Worm (Caenorhabditis elegans) whole organism, L4 larva: Measurements from ENCODE around the gene egas-2.

ENCODE experiments used
- F26F4.8 ChIP-seq: fragments of 200-800 bp; sonication (Bioruptor generic); conservative IDR thresholded peaks from 2 replicates; pipeline ENCODE4 v1.3.6; 2022; ENCODE audit warnings: missing genetic modification characterization, missing compliant biosample characterization
- R02D3.7 ChIP-seq: fragments of 150-350 bp; sonication (generic microtip); optimal IDR thresholded peaks from 3 replicates; lab custom pipeline; 2014; ENCODE audit warnings: missing biosample characterization, missing genetic modification characterization
- Y48G9A.11 ChIP-seq: fragments of 200-800 bp; sonication (Bioruptor generic); IDR thresholded peaks from 2 replicates; pipeline ENCODE4 v1.3.6; 2022; ENCODE audit warnings: missing genetic modification reagents, missing genetic modification characterization, missing compliant biosample characterization
- Y5F2A.4 ChIP-seq: fragments of 200-800 bp; sonication (Bioruptor generic); optimal IDR thresholded peaks from 2 replicates; lab custom pipeline; 2018; ENCODE audit warnings: mild to moderate bottlenecking, missing genetic modification characterization, missing compliant biosample characterization
- ZK546.5 ChIP-seq, 2 experiments: sonication (generic microtip); optimal IDR thresholded peaks; 2 replicates each; lab custom pipeline; 2017; ENCODE audit warnings: missing biosample characterization in 2 of 2, missing genetic modification characterization in 2 of 2
- aha-1 ChIP-seq: fragments of 150-350 bp; peaks from one replicate; lab custom pipeline; 2014; ENCODE audit warnings: missing biosample characterization, missing genetic modification characterization
- arid-1 ChIP-seq: fragments of 200-800 bp; sonication (Bioruptor generic); conservative IDR thresholded peaks from 2 replicates; pipeline ENCODE4 v1.3.6; 2022; ENCODE audit warnings: missing genetic modification reagents, missing genetic modification characterization, missing compliant biosample characterization
- attf-4 ChIP-seq: sonication (generic microtip); optimal IDR thresholded peaks from 3 replicates; lab custom pipeline; 2017; ENCODE audit warnings: missing biosample characterization, missing genetic modification characterization
- ceh-32 ChIP-seq: sonication (generic microtip); optimal IDR thresholded peaks from 2 replicates; lab custom pipeline; 2016; ENCODE audit warnings: mild to moderate bottlenecking, missing genetic modification characterization, missing compliant biosample characterization; ENCODE audit not compliant: poor library complexity
- ceh-44 ChIP-seq: fragments of 200-800 bp; sonication (Bioruptor generic); IDR thresholded peaks from 2 replicates; pipeline ENCODE4 v1.3.6; 2022; ENCODE audit warnings: missing genetic modification reagents, missing genetic modification characterization, missing compliant biosample characterization
- ces-1 ChIP-seq: fragments of 150-350 bp; sonication (generic microtip); optimal IDR thresholded peaks from 4 replicates; lab custom pipeline; 2014; ENCODE audit warnings: missing biosample characterization, missing genetic modification reagents, missing genetic modification characterization
- daf-12 ChIP-seq: fragments of 150-350 bp; optimal IDR thresholded peaks from 2 replicates; lab custom pipeline; 2014; ENCODE audit warnings: missing biosample characterization, missing genetic modification reagents, missing genetic modification characterization
- daf-16 ChIP-seq, 3 experiments: sonication (generic microtip); optimal IDR thresholded peaks; 2 replicates each; lab custom pipeline; 2016 to 2017; ENCODE audit warnings: missing genetic modification characterization in 3 of 3, missing genetic modification reagents in 3 of 3, mild to moderate bottlenecking in 2 of 3, missing compliant biosample characterization in 2 of 3, missing biosample characterization in 1 of 3, moderate library complexity in 1 of 3
- daf-8 ChIP-seq: fragments of 200-800 bp; sonication (Bioruptor generic); IDR thresholded peaks from 2 replicates; pipeline ENCODE4 v1.3.6; 2022; ENCODE audit warnings: missing genetic modification characterization, missing compliant biosample characterization
- dmd-6 ChIP-seq: fragments of 200-800 bp; sonication (Bioruptor generic); IDR thresholded peaks from 2 replicates; pipeline ENCODE4 v1.3.6; 2022; ENCODE audit warnings: missing genetic modification reagents, missing genetic modification characterization, missing compliant biosample characterization
- egl-43 ChIP-seq: fragments of 200-800 bp; sonication (Bioruptor generic); IDR thresholded peaks from 2 replicates; pipeline ENCODE4 v1.3.6; 2022; ENCODE audit warnings: missing genetic modification reagents, missing genetic modification characterization, missing compliant biosample characterization
- fkh-10 ChIP-seq: fragments of 150-350 bp; optimal IDR thresholded peaks from 2 replicates; lab custom pipeline; 2014; ENCODE audit warnings: missing biosample characterization, missing genetic modification reagents, missing genetic modification characterization
- hlh-11 ChIP-seq: fragments of 200-800 bp; sonication (Bioruptor generic); optimal IDR thresholded peaks from 2 replicates; lab custom pipeline; 2018; ENCODE audit warnings: mild to moderate bottlenecking, missing genetic modification characterization, missing compliant biosample characterization
- hlh-30 ChIP-seq: sonication (generic microtip); optimal IDR thresholded peaks from 2 replicates; lab custom pipeline; 2017; ENCODE audit warnings: antibody characterized with exemption, mild to moderate bottlenecking, missing genetic modification characterization, missing compliant biosample characterization; ENCODE audit not compliant: insufficient read depth
- hmg-1.1 ChIP-seq: fragments of 200-800 bp; sonication (Bioruptor generic); IDR thresholded peaks from 2 replicates; pipeline ENCODE4 v1.3.6; 2022; ENCODE audit warnings: missing genetic modification reagents, missing genetic modification characterization, missing compliant biosample characterization
- jun-1 ChIP-seq: fragments of 150-350 bp; optimal IDR thresholded peaks from 2 replicates; lab custom pipeline; 2014; ENCODE audit warnings: missing biosample characterization, missing genetic modification reagents, missing genetic modification characterization
- lin-15B ChIP-seq: fragments of 150-350 bp; sonication (generic microtip); optimal IDR thresholded peaks from 3 replicates; lab custom pipeline; 2014; ENCODE audit warnings: missing biosample characterization, missing genetic modification characterization
- lin-39 ChIP-seq: fragments of 150-350 bp; optimal IDR thresholded peaks from 2 replicates; lab custom pipeline; 2014; ENCODE audit warnings: missing biosample characterization, missing genetic modification reagents, missing genetic modification characterization
- lir-3 ChIP-seq: sonication (generic microtip); optimal IDR thresholded peaks from 2 replicates; lab custom pipeline; 2016; ENCODE audit warnings: mild to moderate bottlenecking, missing genetic modification characterization, missing compliant biosample characterization
- madf-9 ChIP-seq: fragments of 200-800 bp; sonication (Bioruptor generic); conservative IDR thresholded peaks from 2 replicates; pipeline ENCODE4 v1.3.6; 2022; ENCODE audit warnings: missing genetic modification reagents, missing genetic modification characterization, missing compliant biosample characterization
- mdl-1 ChIP-seq, 2 experiments: fragments of 150-350 bp in 1 of 2; sonication (generic microtip) in 1 of 2; optimal IDR thresholded peaks; 2 replicates each; lab custom pipeline; 2014 to 2017; ENCODE audit warnings: missing biosample characterization in 2 of 2, missing genetic modification characterization in 2 of 2
- mdt-29 ChIP-seq: fragments of 200-800 bp; sonication (Bioruptor generic); IDR thresholded peaks from 2 replicates; pipeline ENCODE4 v1.3.6; 2022; ENCODE audit warnings: missing genetic modification reagents, missing genetic modification characterization, missing compliant biosample characterization
- mep-1 ChIP-seq: fragments of 150-350 bp; sonication (generic microtip); optimal IDR thresholded peaks from 3 replicates; lab custom pipeline; 2014; ENCODE audit warnings: missing biosample characterization, missing genetic modification characterization
- nhr-102 ChIP-seq: sonication (generic microtip); optimal IDR thresholded peaks from 2 replicates; lab custom pipeline; 2016; ENCODE audit warnings: mild to moderate bottlenecking, missing genetic modification characterization, moderate library complexity, missing compliant biosample characterization
- nhr-237 ChIP-seq: sonication (generic microtip); optimal IDR thresholded peaks from 2 replicates; lab custom pipeline; 2017; ENCODE audit warnings: missing biosample characterization, missing genetic modification characterization
- nhr-25 ChIP-seq: sonication (generic microtip); optimal IDR thresholded peaks from 2 replicates; lab custom pipeline; 2017; ENCODE audit warnings: missing genetic modification characterization, mild to moderate bottlenecking, missing compliant biosample characterization, antibody characterized with exemption, moderate library complexity, borderline replicate concordance; ENCODE audit not compliant: insufficient read depth
- nhr-28 ChIP-seq: fragments of 150-350 bp; optimal IDR thresholded peaks from 2 replicates; lab custom pipeline; 2014; ENCODE audit warnings: missing biosample characterization, missing genetic modification characterization
- nhr-48 ChIP-seq: sonication (generic microtip); optimal IDR thresholded peaks from 2 replicates; lab custom pipeline; 2016; ENCODE audit warnings: mild to moderate bottlenecking, missing genetic modification characterization, missing compliant biosample characterization
- nhr-76 ChIP-seq: fragments of 150-350 bp; optimal IDR thresholded peaks from 2 replicates; lab custom pipeline; 2014; ENCODE audit warnings: missing biosample characterization, missing genetic modification characterization
- nhr-77 ChIP-seq: fragments of 150-350 bp; optimal IDR thresholded peaks from 2 replicates; lab custom pipeline; 2014; ENCODE audit warnings: missing biosample characterization, missing genetic modification characterization
- pqm-1 ChIP-seq: sonication (generic microtip); optimal IDR thresholded peaks from 2 replicates; lab custom pipeline; 2017; ENCODE audit warnings: missing biosample characterization, missing genetic modification characterization
- saeg-2 ChIP-seq: fragments of 200-800 bp; sonication (Bioruptor generic); IDR thresholded peaks from 2 replicates; pipeline ENCODE4 v1.3.6; 2022; ENCODE audit warnings: missing genetic modification reagents, missing genetic modification characterization, missing compliant biosample characterization
- set-16 ChIP-seq: fragments of 200-800 bp; sonication (Bioruptor generic); IDR thresholded peaks from 2 replicates; pipeline ENCODE4 v1.3.6; 2022; ENCODE audit warnings: missing genetic modification reagents, missing genetic modification characterization, missing compliant biosample characterization
- spr-1 ChIP-seq: sonication (generic microtip); optimal IDR thresholded peaks from 2 replicates; lab custom pipeline; 2016; ENCODE audit warnings: mild to moderate bottlenecking, missing genetic modification characterization, missing compliant biosample characterization
- spr-3 ChIP-seq: fragments of 200-800 bp; sonication (Bioruptor generic); optimal IDR thresholded peaks from 2 replicates; lab custom pipeline; 2018; ENCODE audit warnings: mild to moderate bottlenecking, missing genetic modification characterization, missing compliant biosample characterization
- tag-97 ChIP-seq: fragments of 200-800 bp; sonication (Bioruptor generic); IDR thresholded peaks from 2 replicates; pipeline ENCODE4 v1.3.6; 2022; ENCODE audit warnings: missing genetic modification characterization, missing compliant biosample characterization
- tra-1 ChIP-seq: fragments of 200-800 bp; sonication (Bioruptor generic); IDR thresholded peaks from 2 replicates; pipeline ENCODE4 v1.3.6; 2022; ENCODE audit warnings: missing genetic modification reagents, missing genetic modification characterization, missing compliant biosample characterization
- unc-39 ChIP-seq: sonication (generic microtip); optimal IDR thresholded peaks from 2 replicates; lab custom pipeline; 2017; ENCODE audit warnings: missing biosample characterization, missing genetic modification characterization
- vab-7 ChIP-seq: fragments of 200-800 bp; sonication (Bioruptor generic); IDR thresholded peaks from 2 replicates; pipeline ENCODE4 v1.3.6; 2022; ENCODE audit warnings: missing genetic modification reagents, missing genetic modification characterization, missing compliant biosample characterization
- zip-2 ChIP-seq: fragments of 150-350 bp; optimal IDR thresholded peaks from 2 replicates; lab custom pipeline; 2014; ENCODE audit warnings: missing biosample characterization, missing genetic modification characterization
- ztf-11 ChIP-seq: fragments of 150-350 bp; optimal IDR thresholded peaks from 2 replicates; lab custom pipeline; 2014; ENCODE audit warnings: missing biosample characterization, missing genetic modification characterization

egas-2 gene

ce11 chrV:18699326-18699725, 49.2 kb downstream of the egas-2 start, which contains the start of gene nhr-241:
nhr-241 (plus strand) TSS chrV:18699451.
- TF ChIP-seq aha-1 (tag; lab: Kevin White, UChicago) (peak; percentile 51), lin-39 (tag; lab: Kevin White, UChicago) (no peak), set-16 (GFP tag; lab: Robert Waterston, UW) (peak; percentile 84), egl-43 (GFP tag; lab: Robert Waterston, UW) (0 out of 2 replicates have a peak, but pooled peaks have one; percentile 46), ceh-44 (GFP tag; lab: Robert Waterston, UW) (no peak), spr-1 (tag; lab: Kevin White, UChicago) (no peak)
- TF ChIP-seq, all 104 proteins: peak for 3

DNA sequence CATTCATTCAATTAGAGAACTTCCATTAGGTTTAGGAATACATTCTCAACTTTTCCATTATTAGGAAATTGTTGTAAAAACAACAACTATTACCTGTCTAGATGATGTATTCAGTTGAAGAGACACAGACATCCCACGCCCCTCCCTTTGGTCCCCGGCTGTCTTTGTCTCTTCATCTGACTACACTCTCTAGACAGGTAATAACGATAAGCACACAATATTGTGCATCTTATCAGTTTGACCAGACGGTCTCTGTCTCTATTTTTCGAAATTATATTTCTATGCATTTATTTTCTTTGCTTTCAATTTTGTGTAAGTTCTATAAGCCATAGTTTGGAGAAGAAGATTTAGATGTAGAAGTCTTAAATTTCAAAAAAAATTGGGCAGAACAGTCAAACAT, 51.2 kb downstream of the egas-2 start, which contains the start of gene Y69H2.9:
Gene Y69H2.9 (plus strand): TSS at position 233 of the 400 bp plus-strand sequence.
- no peak for TF ChIP-seq attf-4 (tag; lab: Kevin White, UChicago)
- peak; percentile 74 for TF ChIP-seq hlh-11 (tag; lab: Kevin White, UChicago)
- TF ChIP-seq spr-3 (GFP tag; lab: Kevin White, UChicago) = no peak
- no peak for TF ChIP-seq tag-97 (GFP tag; lab: Robert Waterston, UW)
- TF ChIP-seq nhr-77 (tag; lab: Kevin White, UChicago) = peak; percentile 3
- TF ChIP-seq arid-1 = no peak
- no peak for TF ChIP-seq hmg-1.1 (GFP tag; lab: Robert Waterston, UW)
- TF ChIP-seq zip-2 (tag; lab: Kevin White, UChicago) = no peak
- TF ChIP-seq set-16 (GFP tag; lab: Robert Waterston, UW) = no peak
- no peak for TF ChIP-seq lir-3 (tag; lab: Kevin White, UChicago)
- no peak for TF ChIP-seq ces-1 (GFP tag; lab: Kevin White, UChicago)
- no peak for TF ChIP-seq nhr-76 (tag; lab: Kevin White, UChicago)
- TF ChIP-seq tra-1 (GFP tag; lab: Robert Waterston, UW) = no peak
- no peak for TF ChIP-seq daf-8 (GFP tag; lab: Robert Waterston, UW)
- TF ChIP-seq madf-9 (GFP tag; lab: Robert Waterston, UW) = no peak
- TF ChIP-seq R02D3.7 (tag; lab: Kevin White, UChicago) = no peak
- TF ChIP-seq unc-39 (tag; lab: Kevin White, UChicago) = no peak
- TF ChIP-seq nhr-25 = no peak
- peak; percentile 52; the same call in 1 of the 2 replicates for TF ChIP-seq dmd-6 (GFP tag; lab: Robert Waterston, UW)
- no peak for TF ChIP-seq fkh-10 (GFP tag; lab: Kevin White, UChicago)
- no peak for TF ChIP-seq mdl-1 (tag; optimal IDR thresholded peaks at IDR 0.05; lab: Kevin White, UChicago)
- no peak for TF ChIP-seq mep-1 (tag; lab: Kevin White, UChicago)
- TF ChIP-seq Y5F2A.4 (GFP tag; lab: Kevin White, UChicago) = no peak
- no peak for TF ChIP-seq vab-7 (GFP tag; lab: Robert Waterston, UW)
- no peak for TF ChIP-seq mdt-29 (GFP tag; lab: Robert Waterston, UW)
- TF ChIP-seq daf-16 (GFP tag; optimal IDR thresholded peaks at IDR 0.05; lab: Kevin White, UChicago) = no peak
- peak; percentile 80 for TF ChIP-seq daf-16 (tag; optimal IDR thresholded peaks at IDR 0.05; lab: Kevin White, UChicago)
- TF ChIP-seq ceh-32 (tag; lab: Kevin White, UChicago) = no peak
- no peak for TF ChIP-seq nhr-237 (tag; lab: Kevin White, UChicago)
- peak; percentile 79 for TF ChIP-seq pqm-1
- TF ChIP-seq ZK546.5 (tag; optimal IDR thresholded peaks at IDR 0.05; lab: Kevin White, UChicago) = no peak
- TF ChIP-seq lin-15B (tag; lab: Kevin White, UChicago) = no peak
- TF ChIP-seq ztf-11 = no peak
- peak; percentile 77 for TF ChIP-seq nhr-28 (tag; lab: Kevin White, UChicago)
- no peak for TF ChIP-seq nhr-102 (tag; lab: Kevin White, UChicago)
- TF ChIP-seq nhr-48 = peak; percentile 57
- no peak for TF ChIP-seq Y48G9A.11 (GFP tag; lab: Robert Waterston, UW)
- no peak for TF ChIP-seq daf-12 (tag; lab: Kevin White, UChicago)
- TF ChIP-seq jun-1 (tag; lab: Kevin White, UChicago) = no peak
- TF ChIP-seq hlh-30 = no peak
- TF ChIP-seq F26F4.8 (GFP tag; lab: Robert Waterston, UW) = no peak
- TF ChIP-seq saeg-2 (GFP tag; lab: Robert Waterston, UW) = no peak
